Fruit fly (Drosophila melanogaster) whole organism, embryonic: ENCODE data around the gene CG31174.

ENCODE experiments used
- Atf6 ChIP-seq: fragments of 200-800 bp; sonication (Bioruptor generic); IDR thresholded peaks from 2 replicates; pipeline ENCODE4 v1.3.6; 2022; ENCODE audit warnings: missing biosample characterization, missing genetic modification characterization
- B-H1 ChIP-seq: fragments of 200-800 bp; sonication (Bioruptor generic); IDR thresholded peaks from 3 replicates; pipeline ENCODE4 v1.3.6; 2022; ENCODE audit warnings: missing biosample characterization, missing genetic modification characterization
- Bgb ChIP-seq: fragments of 200-800 bp; sonication (Bioruptor generic); IDR thresholded peaks from 2 replicates; pipeline ENCODE4 v1.3.6; 2022; ENCODE audit warnings: missing biosample characterization, missing genetic modification characterization; ENCODE audit not compliant: partially characterized antibody
- CG10321 ChIP-seq: fragments of 200-800 bp; sonication (Bioruptor generic); IDR thresholded peaks from 2 replicates; pipeline ENCODE4 v1.3.6; 2022; ENCODE audit warnings: missing biosample characterization, missing genetic modification characterization
- CG10462 ChIP-seq: fragments of 200-800 bp; sonication (Bioruptor generic); optimal IDR thresholded peaks from 2 replicates; lab custom pipeline; 2016; ENCODE audit warnings: missing biosample characterization, missing genetic modification characterization
- CG12942 ChIP-seq: fragments of 200-800 bp; sonication (Bioruptor generic); optimal IDR thresholded peaks from 3 replicates; lab custom pipeline; 2016; ENCODE audit warnings: missing biosample characterization, missing genetic modification characterization
- CG15073 ChIP-seq: fragments of 200-800 bp; sonication (Bioruptor generic); optimal IDR thresholded peaks from 2 replicates; lab custom pipeline; 2016; ENCODE audit warnings: missing biosample characterization, missing genetic modification characterization
- CG1647 ChIP-seq: fragments of 200-800 bp; sonication (Bioruptor generic); optimal IDR thresholded peaks from 3 replicates; lab custom pipeline; 2016; ENCODE audit warnings: missing biosample characterization, missing genetic modification characterization
- CG16815 ChIP-seq: fragments of 200-800 bp; sonication (Bioruptor generic); optimal IDR thresholded peaks from 3 replicates; lab custom pipeline; 2017; ENCODE audit warnings: missing biosample characterization, mild to moderate bottlenecking, missing genetic modification characterization
- CG17912 ChIP-seq: fragments of 200-800 bp; sonication (Bioruptor generic); optimal IDR thresholded peaks from 2 replicates; lab custom pipeline; 2018; ENCODE audit warnings: missing biosample characterization, mild to moderate bottlenecking, missing genetic modification characterization
- CG18764 ChIP-seq: fragments of 200-800 bp; sonication (Bioruptor generic); optimal IDR thresholded peaks from 3 replicates; lab custom pipeline; 2016; ENCODE audit warnings: missing biosample characterization, missing genetic modification characterization
- CG2120 ChIP-seq: fragments of 200-800 bp; sonication (Bioruptor generic); optimal IDR thresholded peaks from 3 replicates; lab custom pipeline; 2016; ENCODE audit warnings: missing biosample characterization, missing genetic modification characterization
- CG33557 ChIP-seq: fragments of 200-800 bp; sonication (Bioruptor generic); optimal IDR thresholded peaks from 2 replicates; lab custom pipeline; 2019; ENCODE audit warnings: missing biosample characterization, mild to moderate bottlenecking, missing genetic modification characterization, moderate library complexity
- CG3838 ChIP-seq: fragments of 200-800 bp; sonication (Bioruptor generic); optimal IDR thresholded peaks from 3 replicates; lab custom pipeline; 2016; ENCODE audit warnings: missing biosample characterization, missing genetic modification characterization
- CG6765 ChIP-seq: fragments of 200-800 bp; sonication (Bioruptor generic); optimal IDR thresholded peaks from 3 replicates; lab custom pipeline; 2017; ENCODE audit warnings: missing biosample characterization, mild to moderate bottlenecking, missing genetic modification characterization
- CG6813 ChIP-seq: fragments of 200-800 bp; sonication (Bioruptor generic); optimal IDR thresholded peaks from 2 replicates; lab custom pipeline; 2017; ENCODE audit warnings: missing biosample characterization, missing genetic modification characterization, mild to moderate bottlenecking, moderate library complexity, missing genetic modification reagents
- CG7786 ChIP-seq: fragments of 200-800 bp; sonication (Bioruptor generic); optimal IDR thresholded peaks from 2 replicates; lab custom pipeline; 2016; ENCODE audit warnings: missing biosample characterization, missing genetic modification characterization
- CG7987 ChIP-seq: fragments of 200-800 bp; sonication (Bioruptor generic); optimal IDR thresholded peaks from 2 replicates; lab custom pipeline; 2018; ENCODE audit warnings: missing biosample characterization, mild to moderate bottlenecking, missing genetic modification characterization, moderate library complexity
- CG8089 ChIP-seq: fragments of 200-800 bp; sonication (Bioruptor generic); optimal IDR thresholded peaks from 3 replicates; lab custom pipeline; 2016; ENCODE audit warnings: missing biosample characterization, missing genetic modification characterization
- CG8388 ChIP-seq: fragments of 200-800 bp; sonication (Bioruptor generic); optimal IDR thresholded peaks from 2 replicates; lab custom pipeline; 2019; ENCODE audit warnings: missing biosample characterization, mild to moderate bottlenecking, missing genetic modification characterization, moderate library complexity
- CoRest ChIP-seq: fragments of 200-800 bp; sonication (Bioruptor generic); optimal IDR thresholded peaks from 3 replicates; lab custom pipeline; 2018; ENCODE audit warnings: missing biosample characterization, mild to moderate bottlenecking, missing genetic modification characterization, moderate library complexity
- Eip74EF ChIP-seq, 2 experiments: fragments of 200-800 bp in 1 of 2; fragments of >200 bp in 1 of 2; sonication (Bioruptor generic) in 1 of 2; optimal IDR thresholded peaks; 2 replicates each; lab custom pipeline; 2017 to 2019; ENCODE audit warnings: missing biosample characterization in 2 of 2, missing genetic modification characterization in 2 of 2, mild to moderate bottlenecking in 1 of 2, moderate library complexity in 1 of 2
- Fer3 ChIP-seq: fragments of 200-800 bp; sonication (Bioruptor generic); optimal IDR thresholded peaks from 2 replicates; lab custom pipeline; 2018; ENCODE audit warnings: missing biosample characterization, mild to moderate bottlenecking, missing genetic modification characterization, moderate library complexity
- Hand ChIP-seq: fragments of 200-800 bp; sonication (Bioruptor generic); optimal IDR thresholded peaks from 2 replicates; lab custom pipeline; 2017; ENCODE audit warnings: mild to moderate bottlenecking, missing biosample characterization, missing genetic modification reagents, missing genetic modification characterization
- Hsf ChIP-seq: fragments of 200-800 bp; sonication (Bioruptor generic); optimal IDR thresholded peaks from 3 replicates; lab custom pipeline; 2016; ENCODE audit warnings: missing biosample characterization, missing genetic modification characterization
- Mrtf ChIP-seq: fragments of 200-800 bp; sonication (Bioruptor generic); IDR thresholded peaks from 3 replicates; pipeline ENCODE4 v1.3.6; 2022; ENCODE audit warnings: missing biosample characterization, missing genetic modification characterization
- NC2β ChIP-seq: fragments of 200-800 bp; sonication (Bioruptor generic); optimal IDR thresholded peaks from 2 replicates; lab custom pipeline; 2016; ENCODE audit warnings: missing biosample characterization, missing genetic modification characterization
- Side ChIP-seq: fragments of 200-800 bp; sonication (Bioruptor generic); optimal IDR thresholded peaks from 2 replicates; lab custom pipeline; 2016; ENCODE audit warnings: missing biosample characterization, missing genetic modification characterization
- Sin3A ChIP-seq: fragments of >200 bp; optimal IDR thresholded peaks from 2 replicates; lab custom pipeline; 2018
- Stat92E ChIP-seq, 3 experiments: fragments of >200 bp in 2 of 3; fragments of 200-800 bp in 1 of 3; sonication (Bioruptor generic) in 1 of 3; optimal IDR thresholded peaks; 2 replicates each; lab custom pipeline; 2017 to 2019; ENCODE audit warnings: missing biosample characterization in 3 of 3, missing genetic modification characterization in 3 of 3, mild to moderate bottlenecking in 1 of 3, moderate library complexity in 1 of 3
- Trl ChIP-seq, 3 experiments: fragments of >200 bp in 2 of 3; fragments of 200-800 bp in 1 of 3; sonication (Bioruptor generic) in 1 of 3; optimal IDR thresholded peaks; 2 replicates in 1 of 3; 3 replicates in 2 of 3; lab custom pipeline; 2016 to 2017; ENCODE audit warnings: missing biosample characterization in 1 of 3, missing genetic modification characterization in 1 of 3
- ato ChIP-seq: fragments of 200-800 bp; sonication (Bioruptor generic); IDR thresholded peaks from 2 replicates; pipeline ENCODE4 v1.3.6; 2022; ENCODE audit warnings: missing biosample characterization, missing genetic modification characterization; ENCODE audit not compliant: partially characterized antibody
- az2 ChIP-seq: fragments of 200-800 bp; sonication (Bioruptor generic); optimal IDR thresholded peaks from 3 replicates; lab custom pipeline; 2016; ENCODE audit warnings: missing biosample characterization, missing genetic modification characterization
- br ChIP-seq: fragments of >200 bp; optimal IDR thresholded peaks from 2 replicates; lab custom pipeline; 2017
- btn ChIP-seq: fragments of 200-800 bp; sonication (Bioruptor generic); optimal IDR thresholded peaks from 2 replicates; lab custom pipeline; 2016; ENCODE audit warnings: missing biosample characterization, missing genetic modification characterization
- crc ChIP-seq: fragments of 200-800 bp; sonication (Bioruptor generic); optimal IDR thresholded peaks from 2 replicates; lab custom pipeline; 2016; ENCODE audit warnings: missing biosample characterization, missing genetic modification characterization
- fd102C ChIP-seq: fragments of 200-800 bp; sonication (Bioruptor generic); optimal IDR thresholded peaks from 2 replicates; lab custom pipeline; 2018; ENCODE audit warnings: missing biosample characterization, mild to moderate bottlenecking, missing genetic modification characterization, moderate library complexity
- gro ChIP-seq: fragments of 200-800 bp; sonication (Bioruptor generic); optimal IDR thresholded peaks from 2 replicates; lab custom pipeline; 2016; ENCODE audit warnings: missing biosample characterization, missing genetic modification characterization
- ham ChIP-seq: fragments of 200-800 bp; sonication (Bioruptor generic); IDR thresholded peaks from 2 replicates; pipeline ENCODE4 v1.3.6; 2022; ENCODE audit warnings: missing biosample characterization, missing genetic modification characterization
- hbn ChIP-seq: fragments of 200-800 bp; sonication (Bioruptor generic); IDR thresholded peaks from 2 replicates; pipeline ENCODE4 v1.3.6; 2022; ENCODE audit warnings: missing biosample characterization, missing genetic modification characterization; ENCODE audit not compliant: partially characterized antibody
- jing ChIP-seq: fragments of 200-800 bp; sonication (Bioruptor generic); optimal IDR thresholded peaks from 2 replicates; lab custom pipeline; 2018; ENCODE audit warnings: missing biosample characterization, mild to moderate bottlenecking, missing genetic modification characterization
- kay ChIP-seq: fragments of 200-800 bp; sonication (Bioruptor generic); optimal IDR thresholded peaks from 2 replicates; lab custom pipeline; 2016; ENCODE audit warnings: missing biosample characterization, missing genetic modification characterization
- oc ChIP-seq: fragments of 200-800 bp; sonication (Bioruptor generic); optimal IDR thresholded peaks from 2 replicates; lab custom pipeline; 2018; ENCODE audit warnings: missing biosample characterization, mild to moderate bottlenecking, missing genetic modification characterization, moderate library complexity
- onecut ChIP-seq: fragments of 200-800 bp; sonication (Bioruptor generic); IDR thresholded peaks from 2 replicates; pipeline ENCODE4 v1.3.6; 2022; ENCODE audit warnings: missing biosample characterization, missing genetic modification characterization
- otp ChIP-seq: fragments of 200-800 bp; sonication (Bioruptor generic); IDR thresholded peaks from 3 replicates; pipeline ENCODE4, ENCODE4 v1.3.6; 2022; ENCODE audit warnings: missing biosample characterization, missing genetic modification characterization
- schlank ChIP-seq: fragments of 200-800 bp; sonication (Bioruptor generic); optimal IDR thresholded peaks from 2 replicates; lab custom pipeline; 2018; ENCODE audit warnings: missing biosample characterization, mild to moderate bottlenecking, missing genetic modification characterization
- sens-2 ChIP-seq: fragments of 200-800 bp; sonication (Bioruptor generic); IDR thresholded peaks from 2 replicates; pipeline ENCODE4 v1.3.6; 2022; ENCODE audit warnings: missing biosample characterization, missing genetic modification characterization
- slp2 ChIP-seq: fragments of 200-800 bp; sonication (Bioruptor generic); optimal IDR thresholded peaks from 2 replicates; lab custom pipeline; 2016; ENCODE audit warnings: missing biosample characterization, missing genetic modification characterization
- sqz ChIP-seq: fragments of 200-800 bp; sonication (Bioruptor generic); optimal IDR thresholded peaks from 3 replicates; lab custom pipeline; 2018; ENCODE audit warnings: missing biosample characterization, mild to moderate bottlenecking, missing genetic modification characterization
- ssp ChIP-seq: fragments of 200-800 bp; sonication (Bioruptor generic); IDR thresholded peaks from 2 replicates; pipeline ENCODE4 v1.3.6; 2022; ENCODE audit warnings: missing biosample characterization, missing genetic modification characterization

The CG31174 gene

DNA sequence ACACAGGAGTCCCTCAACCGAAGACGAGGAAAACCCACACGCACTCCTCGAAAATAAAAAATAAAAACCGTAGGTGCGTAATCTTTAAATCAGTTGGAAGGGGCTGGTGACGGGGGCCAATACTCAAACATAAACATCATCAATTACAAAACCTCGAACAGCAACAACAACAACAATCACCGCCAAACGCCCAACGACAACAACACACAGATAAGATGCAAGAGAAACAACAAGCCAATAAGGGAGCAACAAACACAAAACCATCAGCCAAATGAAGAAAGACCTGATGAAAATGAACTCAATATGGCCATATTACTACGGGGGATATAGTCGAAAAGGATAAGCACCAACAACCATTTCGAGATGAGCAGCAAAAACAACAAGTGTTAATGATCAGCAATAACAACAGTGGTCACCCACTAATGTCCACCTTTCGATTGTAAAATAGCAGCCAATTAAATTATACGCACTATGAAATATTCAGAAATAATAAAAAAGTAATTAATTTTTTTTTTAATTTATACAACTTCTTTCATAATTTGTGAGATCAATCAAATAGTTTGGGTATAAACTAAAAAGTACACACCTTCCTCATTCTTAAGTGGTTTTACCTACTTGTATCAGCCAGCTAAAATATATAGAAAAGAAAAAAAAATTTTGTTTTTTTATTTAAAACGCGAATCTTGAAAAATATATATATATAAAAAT is 45.5 kb downstream of the CG31174 start (continued):
- TF ChIP-seq Fer3 (tag; lab: Kevin White, UChicago) (no peak), jing (GFP tag; lab: Kevin White, UChicago) (no peak), B-H1 (0 out of 3 replicates have a peak, but pooled peaks have one; percentile 13), CG17912 (GFP tag; lab: Kevin White, UChicago) (no peak), ham (GFP tag; lab: Robert Waterston, UW) (no peak), oc (tag; lab: Kevin White, UChicago) (no peak), kay (GFP tag; lab: Kevin White, UChicago) (no peak), CG33557 (GFP tag; lab: Kevin White, UChicago) (no peak), CG10462 (GFP tag; lab: Kevin White, UChicago) (no peak), CG10321 (GFP tag; lab: Robert Waterston, UW) (no peak), CG18764 (no peak), Bgb (no peak), Trl (optimal IDR thresholded peaks at IDR 0.05; lab: Kevin White, UChicago) (no peak), Trl (GFP tag; optimal IDR thresholded peaks at IDR 0.05; lab: Kevin White, UChicago) (no peak), CG6765 (GFP tag; lab: Kevin White, UChicago) (no peak), fd102C (GFP tag; lab: Kevin White, UChicago) (no peak), CG6813 (no peak), br (lab: Kevin White, UChicago) (no peak), onecut (no peak), Mrtf (GFP tag; lab: Robert Waterston, UW) (no peak), slp2 (GFP tag; lab: Kevin White, UChicago) (no peak), CG2120 (GFP tag; lab: Kevin White, UChicago) (no peak), Hand (GFP tag; lab: Kevin White, UChicago) (no peak), hbn (no peak), CG8089 (GFP tag; lab: Kevin White, UChicago) (no peak), otp (no peak), CG7786 (GFP tag; lab: Kevin White, UChicago) (no peak), ato (GFP tag; lab: Robert Waterston, UW) (no peak), ssp (GFP tag; lab: Robert Waterston, UW) (no peak), NC2β (GFP tag; lab: Kevin White, UChicago) (no peak), CG12942 (GFP tag; lab: Kevin White, UChicago) (no peak), CG8388 (peak; percentile 30), CG7987 (GFP tag; lab: Kevin White, UChicago) (no peak), Stat92E (GFP tag; optimal IDR thresholded peaks at IDR 0.05; lab: Kevin White, UChicago) (no peak), Side (no peak), CG1647 (GFP tag; lab: Kevin White, UChicago) (no peak), Eip74EF (GFP tag; optimal IDR thresholded peaks at IDR 0.05; lab: Kevin White, UChicago) (no peak), btn (GFP tag; lab: Kevin White, UChicago) (no peak), gro (GFP tag; lab: Kevin White, UChicago) (no peak), Hsf (GFP tag; lab: Kevin White, UChicago) (no peak), crc (GFP tag; lab: Kevin White, UChicago) (no peak), sens-2 (GFP tag; lab: Robert Waterston, UW) (no peak), sqz (peak; percentile 37), CG15073 (no peak), az2 (peak; percentile 4), Atf6 (GFP tag; lab: Robert Waterston, UW) (no peak), schlank (tag; lab: Kevin White, UChicago) (no peak), CG3838 (GFP tag; lab: Kevin White, UChicago) (no peak), CoRest (tag; lab: Kevin White, UChicago) (peak; percentile 21), Sin3A (lab: Kevin White, UChicago) (no peak), CG16815 (GFP tag; lab: Kevin White, UChicago) (no peak)
